Worm (Caenorhabditis elegans) whole organism, L4/young adult: ENCODE data around the gene T04F3.4.

Source experiments
- W03F9.2 ChIP-seq: fragments of 150-350 bp; optimal IDR thresholded peaks from 2 replicates; lab custom pipeline; 2014; ENCODE audit warnings: missing biosample characterization, missing genetic modification characterization
- dao-5 ChIP-seq: sonication (generic microtip); optimal IDR thresholded peaks from 2 replicates; lab custom pipeline; 2016; ENCODE audit warnings: missing genotype, missing genetic modification characterization, moderate library complexity, missing compliant biosample characterization
- him-1 ChIP-seq: sonication (generic microtip); optimal IDR thresholded peaks from 2 replicates; lab custom pipeline; 2016; ENCODE audit warnings: missing genotype, missing genetic modification reagents, missing genetic modification characterization, missing compliant biosample characterization

DNA sequence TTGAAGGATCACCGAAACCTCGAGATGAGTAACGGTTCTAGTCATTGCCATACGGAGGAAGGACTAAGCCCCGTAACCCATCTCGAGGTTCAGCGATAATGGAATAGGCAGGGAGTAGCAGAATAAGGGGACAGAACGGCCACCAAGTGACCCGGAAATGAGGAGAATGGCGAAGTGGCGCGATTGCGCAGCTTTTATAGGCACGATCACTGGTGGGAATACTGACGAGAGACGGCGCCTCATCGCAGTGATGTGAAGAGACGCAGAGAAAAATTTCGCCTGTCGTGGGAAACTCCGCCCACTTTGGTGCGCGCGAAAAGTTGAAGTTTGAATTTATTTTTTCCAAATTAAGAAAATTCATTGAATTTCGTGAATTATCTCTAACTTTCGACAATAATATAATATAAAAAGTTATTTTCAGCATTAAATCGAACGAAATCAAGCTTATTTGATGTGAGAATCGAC, 7.2 kb upstream of the T04F3.4 start, which contains the start of gene F55A11.4:
- TF ChIP-seq him-1 (tag; lab: Kevin White, UChicago), result no peak
- TF ChIP-seq dao-5 (tag; lab: Kevin White, UChicago), result no peak
- TF ChIP-seq W03F9.2 (tag; lab: Kevin White, UChicago), result no peak
